Worm (Caenorhabditis elegans) whole organism, L2 larva: Measurements from ENCODE around the gene cyp-35A3.
A peak's percentile ranks its signal among the peaks of the same experiment; 100 is the strongest.

ENCODE experiments used
- C34F6.9 ChIP-seq: fragments of 150-350 bp; optimal IDR thresholded peaks from 2 replicates; lab custom pipeline; 2014; ENCODE audit warnings: missing biosample characterization, missing genetic modification characterization
- F13H6.1 ChIP-seq: sonication (generic microtip); optimal IDR thresholded peaks from 2 replicates; lab custom pipeline; 2016; ENCODE audit warnings: missing genetic modification characterization, missing compliant biosample characterization
- ZK546.5 ChIP-seq: sonication (generic microtip); optimal IDR thresholded peaks from 2 replicates; lab custom pipeline; 2017; ENCODE audit warnings: missing biosample characterization, missing genetic modification characterization
- alr-1 ChIP-seq: fragments of 150-350 bp; optimal IDR thresholded peaks from 2 replicates; lab custom pipeline; 2014; ENCODE audit warnings: missing biosample characterization, missing genetic modification characterization
- ama-1 ChIP-seq: fragments of 150-350 bp; optimal IDR thresholded peaks from 2 replicates; lab custom pipeline; 2018; ENCODE audit warnings: inconsistent platforms
- blmp-1 ChIP-seq: sonication (generic microtip); optimal IDR thresholded peaks from 2 replicates; lab custom pipeline; 2017; ENCODE audit warnings: missing genetic modification characterization, mild to moderate bottlenecking, missing compliant biosample characterization, antibody characterized with exemption, moderate library complexity; ENCODE audit not compliant: insufficient read depth
- ceh-16 ChIP-seq: fragments of 150-350 bp; optimal IDR thresholded peaks from 2 replicates; lab custom pipeline; 2014; ENCODE audit warnings: missing biosample characterization, missing genetic modification characterization
- crh-2 ChIP-seq: sonication (generic microtip); optimal IDR thresholded peaks from 2 replicates; lab custom pipeline; 2017; ENCODE audit warnings: missing biosample characterization, missing genetic modification characterization
- dmd-4 ChIP-seq: sonication (generic microtip); optimal IDR thresholded peaks from 2 replicates; lab custom pipeline; 2017; ENCODE audit warnings: missing biosample characterization, missing genetic modification characterization
- elt-1 ChIP-seq: fragments of 150-350 bp; optimal IDR thresholded peaks from 2 replicates; lab custom pipeline; 2014; ENCODE audit warnings: missing biosample characterization, missing genetic modification characterization
- elt-3 ChIP-seq: sonication (generic microtip); optimal IDR thresholded peaks from 2 replicates; lab custom pipeline; 2017; ENCODE audit warnings: missing biosample characterization, missing genetic modification characterization
- fos-1 ChIP-seq: fragments of 150-350 bp; optimal IDR thresholded peaks from 2 replicates; lab custom pipeline; 2014; ENCODE audit warnings: missing biosample characterization, missing genetic modification characterization
- lin-11 ChIP-seq: fragments of 150-350 bp; sonication (generic microtip); optimal IDR thresholded peaks from 2 replicates; lab custom pipeline; 2014; ENCODE audit warnings: missing biosample characterization, missing genetic modification characterization, inconsistent platforms, mixed read lengths
- lin-13 ChIP-seq: fragments of 150-350 bp; optimal IDR thresholded peaks from 2 replicates; lab custom pipeline; 2014; ENCODE audit warnings: missing biosample characterization, missing genetic modification reagents, missing genetic modification characterization
- lin-39 ChIP-seq: fragments of 150-350 bp; optimal IDR thresholded peaks from 2 replicates; lab custom pipeline; 2014; ENCODE audit warnings: missing biosample characterization, missing genetic modification reagents, missing genetic modification characterization
- lsy-2 ChIP-seq, 2 experiments: fragments of 150-350 bp in 1 of 2; sonication (generic microtip) in 1 of 2; optimal IDR thresholded peaks; 2 replicates each; lab custom pipeline; 2014 to 2017; ENCODE audit warnings: missing biosample characterization in 2 of 2, missing genetic modification characterization in 2 of 2
- mbf-1 ChIP-seq: sonication (generic microtip); optimal IDR thresholded peaks from 2 replicates; lab custom pipeline; 2017; ENCODE audit warnings: missing biosample characterization, missing genetic modification characterization
- mdl-1 ChIP-seq, 2 experiments: fragments of 150-350 bp in 1 of 2; sonication (generic microtip) in 1 of 2; optimal IDR thresholded peaks; 2 replicates each; lab custom pipeline; 2017; ENCODE audit warnings: missing biosample characterization in 2 of 2, missing genetic modification characterization in 2 of 2
- nhr-10 ChIP-seq: sonication (generic microtip); optimal IDR thresholded peaks from 2 replicates; lab custom pipeline; 2017; ENCODE audit warnings: missing biosample characterization, missing genetic modification characterization
- nhr-11 ChIP-seq: fragments of 150-350 bp; optimal IDR thresholded peaks from 2 replicates; lab custom pipeline; 2014; ENCODE audit warnings: missing biosample characterization, missing genetic modification characterization
- nhr-129 ChIP-seq: fragments of 150-350 bp; optimal IDR thresholded peaks from 2 replicates; lab custom pipeline; 2014; ENCODE audit warnings: missing biosample characterization, missing genetic modification characterization
- nhr-21 ChIP-seq: fragments of 150-350 bp; optimal IDR thresholded peaks from 2 replicates; lab custom pipeline; 2014; ENCODE audit warnings: missing biosample characterization, missing genetic modification characterization
- nhr-25 ChIP-seq: fragments of 150-350 bp; sonication (generic microtip); optimal IDR thresholded peaks from 3 replicates; lab custom pipeline; 2014; ENCODE audit warnings: missing biosample characterization, missing genetic modification characterization
- nhr-6 ChIP-seq: fragments of 150-350 bp; optimal IDR thresholded peaks from 2 replicates; lab custom pipeline; 2014; ENCODE audit warnings: missing biosample characterization, missing genetic modification characterization
- nhr-77 ChIP-seq: fragments of 150-350 bp; optimal IDR thresholded peaks from 2 replicates; lab custom pipeline; 2014; ENCODE audit warnings: missing biosample characterization, missing genetic modification characterization
- peb-1 ChIP-seq: fragments of 150-350 bp; optimal IDR thresholded peaks from 2 replicates; lab custom pipeline; 2014; ENCODE audit warnings: missing biosample characterization, missing genetic modification characterization
- sem-4 ChIP-seq: fragments of 150-350 bp; optimal IDR thresholded peaks from 2 replicates; lab custom pipeline; 2014; ENCODE audit warnings: missing biosample characterization, missing genetic modification reagents, missing genetic modification characterization
- skn-1 ChIP-seq: sonication (generic microtip); optimal IDR thresholded peaks from 2 replicates; lab custom pipeline; 2017; ENCODE audit warnings: missing biosample characterization, missing genetic modification characterization
- sma-3 ChIP-seq: sonication (generic microtip); optimal IDR thresholded peaks from 2 replicates; lab custom pipeline; 2016; ENCODE audit warnings: missing genetic modification reagents, missing genetic modification characterization, missing compliant biosample characterization
- sma-9 ChIP-seq, 2 experiments: fragments of 150-350 bp in 1 of 2; sonication (generic microtip) in 1 of 2; optimal IDR thresholded peaks; 2 replicates each; lab custom pipeline; 2014 to 2016; ENCODE audit warnings: missing genetic modification characterization in 2 of 2, mild to moderate bottlenecking in 1 of 2, missing biosample characterization in 1 of 2, missing compliant biosample characterization in 1 of 2, missing genetic modification reagents in 1 of 2, moderate library complexity in 1 of 2
- snpc-4 ChIP-seq: fragments of 150-350 bp; optimal IDR thresholded peaks from 2 replicates; lab custom pipeline; 2014; ENCODE audit warnings: missing biosample characterization, missing genetic modification characterization
- unc-55 ChIP-seq: fragments of 150-350 bp; sonication (generic microtip); optimal IDR thresholded peaks from 3 replicates; lab custom pipeline; 2014; ENCODE audit warnings: missing biosample characterization, missing genetic modification reagents, missing genetic modification characterization
- zag-1 ChIP-seq: fragments of 150-350 bp; optimal IDR thresholded peaks from 2 replicates; lab custom pipeline; 2014; ENCODE audit warnings: missing biosample characterization, missing genetic modification characterization

The cyp-35A3 gene

ce11 chrV:3979053-3979452 is 43.4 kb upstream of the cyp-35A3 start, which contains the start of gene nlp-34:
nlp-34 (minus strand) TSS chrV:3979134.
- no peak for TF ChIP-seq sma-9 (GFP tag; optimal IDR thresholded peaks at IDR 0.05; lab: Kevin White, UChicago)
- no peak for TF ChIP-seq sma-9 (tag; optimal IDR thresholded peaks at IDR 0.05; lab: Kevin White, UChicago)
- TF ChIP-seq sma-3 (GFP tag; lab: Kevin White, UChicago) = no peak
- TF ChIP-seq, all 48 proteins: peak for 0

- TF ChIP-seq F13H6.1 (tag; lab: Kevin White, UChicago) (peak; percentile 10), crh-2 (tag; lab: Kevin White, UChicago) (peak; percentile 5), sma-3 (GFP tag; lab: Kevin White, UChicago) (peak; percentile 90), dmd-4 (tag; lab: Kevin White, UChicago) (no peak), fos-1 (tag; lab: Kevin White, UChicago) (peak; percentile 34), ZK546.5 (no peak), nhr-25 (tag; lab: Kevin White, UChicago) (peak; percentile 77), sem-4 (tag; lab: Kevin White, UChicago) (no peak), nhr-21 (tag; lab: Kevin White, UChicago) (peak; percentile 73), nhr-77 (no peak), blmp-1 (peak; percentile 57), mdl-1 (tag; optimal IDR thresholded peaks at IDR 0.05; lab: Kevin White, UChicago) (peak in 1 of 2 experiments; percentile 23), sma-9 (GFP tag; optimal IDR thresholded peaks at IDR 0.05; lab: Kevin White, UChicago) (peak; percentile 69), sma-9 (tag; optimal IDR thresholded peaks at IDR 0.05; lab: Kevin White, UChicago) (no peak), nhr-11 (tag; lab: Kevin White, UChicago) (no peak)
These were observed 42.6 kb upstream of the cyp-35A3 start, which contains the start of gene nlp-31 for ce11 chrV:3979819-3980218. nlp-31 (plus strand) TSS chrV:3980055.

- peak; percentile 23 for TF ChIP-seq ama-1
- peak; percentile 68 for TF ChIP-seq nhr-21 (tag; lab: Kevin White, UChicago)
- no peak for TF ChIP-seq alr-1 (tag; lab: Kevin White, UChicago)
- TF ChIP-seq lsy-2 (tag; optimal IDR thresholded peaks at IDR 0.05; lab: Kevin White, UChicago) = no peak
- peak; percentile 21 for TF ChIP-seq sma-3 (GFP tag; lab: Kevin White, UChicago)
- peak; percentile 33 for TF ChIP-seq sma-9 (GFP tag; optimal IDR thresholded peaks at IDR 0.05; lab: Kevin White, UChicago)
- no peak for TF ChIP-seq sma-9 (tag; optimal IDR thresholded peaks at IDR 0.05; lab: Kevin White, UChicago)
- no peak for TF ChIP-seq fos-1 (tag; lab: Kevin White, UChicago)
These were observed 42.0 kb upstream of the cyp-35A3 start for ce11 chrV:3980228-3980933.

- TF ChIP-seq peb-1 (tag; lab: Kevin White, UChicago) (no peak), skn-1 (tag; lab: Kevin White, UChicago) (no peak), ceh-16 (no peak), nhr-10 (no peak), nhr-129 (tag; lab: Kevin White, UChicago) (no peak), lin-13 (GFP tag; lab: Kevin White, UChicago) (no peak), nhr-11 (tag; lab: Kevin White, UChicago) (no peak), nhr-6 (tag; lab: Kevin White, UChicago) (no peak), zag-1 (tag; lab: Kevin White, UChicago) (no peak), snpc-4 (no peak), lin-39 (tag; lab: Kevin White, UChicago) (no peak), unc-55 (GFP tag; lab: Kevin White, UChicago) (no peak), lin-11 (no peak), elt-3 (no peak)
These were observed 40.7 kb upstream of the cyp-35A3 start, which contains the start of gene nlp-30 for ce11 chrV:3981680-3982079. nlp-30 (plus strand) TSS chrV:3981980.

ce11 chrV:3984178-3984577 is 38.2 kb upstream of the cyp-35A3 start, which contains the start of gene nlp-29:
nlp-29 (plus strand) TSS chrV:3984425.
- no peak for TF ChIP-seq elt-1
- TF ChIP-seq nhr-21 (tag; lab: Kevin White, UChicago) = peak; percentile 59
- TF ChIP-seq crh-2 (tag; lab: Kevin White, UChicago) = peak; percentile 49
- no peak for TF ChIP-seq C34F6.9 (tag; lab: Kevin White, UChicago)
- TF ChIP-seq nhr-25 (tag; lab: Kevin White, UChicago) = peak; percentile 77
- TF ChIP-seq elt-3 = no peak
- TF ChIP-seq sma-3 (GFP tag; lab: Kevin White, UChicago) = peak; percentile 79
- peak; percentile 50 for TF ChIP-seq blmp-1
- TF ChIP-seq sma-9 (GFP tag; optimal IDR thresholded peaks at IDR 0.05; lab: Kevin White, UChicago) = peak; percentile 63
- TF ChIP-seq sma-9 (tag; optimal IDR thresholded peaks at IDR 0.05; lab: Kevin White, UChicago) = no peak
- no peak for TF ChIP-seq ceh-16
- TF ChIP-seq nhr-6 (tag; lab: Kevin White, UChicago) = no peak
- no peak for TF ChIP-seq mbf-1 (tag; lab: Kevin White, UChicago)
- TF ChIP-seq nhr-129 (tag; lab: Kevin White, UChicago) = no peak
- TF ChIP-seq, all 48 proteins: peak for 6
